Worm (Caenorhabditis elegans): ENCODE results near the gene npr-39.

DNA sequence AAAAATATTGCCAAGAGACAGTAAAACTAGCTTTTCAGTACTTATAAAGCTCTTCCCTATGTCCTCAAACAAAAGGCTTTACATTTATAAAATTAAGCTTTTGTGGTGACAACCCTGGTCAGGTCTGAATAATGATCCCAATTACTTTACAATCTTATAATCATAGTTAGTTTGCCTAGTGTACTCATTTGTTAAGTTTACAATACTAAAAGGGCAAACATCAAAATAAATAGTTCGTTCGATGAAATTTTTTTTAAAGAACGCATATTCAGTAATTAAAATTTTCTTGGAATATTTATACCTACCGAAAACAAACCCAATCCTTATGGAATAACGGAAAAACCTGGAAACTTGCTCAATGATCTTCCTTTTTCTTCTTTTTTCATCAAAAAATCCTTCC lies 8.1 kb upstream of the npr-39 start:
- TF ChIP-seq him-1 (tag; optimal IDR thresholded peaks at IDR 0.05), result no peak
- no peak for TF ChIP-seq dao-5 (tag; optimal IDR thresholded peaks at IDR 0.05)
